Worm (Caenorhabditis elegans) whole organism, L3 larva: ENCODE measurements around the gene trx-2.
A peak's percentile ranks its signal among the peaks of the same experiment; 100 is the strongest.

ENCODE experiments used
- R02D3.7 ChIP-seq: fragments of 150-350 bp; optimal IDR thresholded peaks from 2 replicates; lab custom pipeline; 2014; ENCODE audit warnings: missing biosample characterization, missing genetic modification characterization
- ZK546.5 ChIP-seq: sonication (generic microtip); optimal IDR thresholded peaks from 2 replicates; lab custom pipeline; 2017; ENCODE audit warnings: missing biosample characterization, missing genetic modification characterization
- ama-1 ChIP-seq: fragments of 150-350 bp; optimal IDR thresholded peaks from 2 replicates; lab custom pipeline; 2018
- ceh-16 ChIP-seq: sonication (generic microtip); optimal IDR thresholded peaks from 2 replicates; lab custom pipeline; 2017; ENCODE audit warnings: missing biosample characterization, missing genetic modification characterization
- ceh-28 ChIP-seq: fragments of 150-350 bp; optimal IDR thresholded peaks from 2 replicates; lab custom pipeline; 2014; ENCODE audit warnings: missing biosample characterization, missing genetic modification reagents, missing genetic modification characterization
- ceh-82 ChIP-seq: fragments of 150-350 bp; optimal IDR thresholded peaks from 2 replicates; lab custom pipeline; 2014; ENCODE audit warnings: missing biosample characterization, missing genetic modification characterization
- ceh-9 ChIP-seq: sonication (generic microtip); optimal IDR thresholded peaks from 2 replicates; lab custom pipeline; 2018; ENCODE audit warnings: missing biosample characterization, missing genetic modification characterization
- egl-27 ChIP-seq: sonication (generic microtip); optimal IDR thresholded peaks from 4 replicates; lab custom pipeline; 2017; ENCODE audit warnings: missing biosample characterization, missing genetic modification reagents, missing genetic modification characterization
- egl-5 ChIP-seq: fragments of 150-350 bp; optimal IDR thresholded peaks from 2 replicates; lab custom pipeline; 2017; ENCODE audit warnings: missing biosample characterization, missing genetic modification reagents, missing genetic modification characterization, inconsistent platforms
- elt-1 ChIP-seq: fragments of 150-350 bp; optimal IDR thresholded peaks from 2 replicates; lab custom pipeline; 2014; ENCODE audit warnings: missing biosample characterization, missing genetic modification characterization
- elt-2 ChIP-seq: sonication (generic microtip); optimal IDR thresholded peaks from 2 replicates; lab custom pipeline; 2016; ENCODE audit warnings: missing genetic modification reagents, mild to moderate bottlenecking, missing genetic modification characterization, missing compliant biosample characterization
- elt-3 ChIP-seq, 3 experiments: fragments of 150-350 bp in 1 of 3; sonication (generic microtip) in 2 of 3; optimal IDR thresholded peaks; 2 replicates in 2 of 3; 4 replicates in 1 of 3; lab custom pipeline; 2014 to 2017; ENCODE audit warnings: missing biosample characterization in 3 of 3, missing genetic modification characterization in 3 of 3
- eor-1 ChIP-seq, 2 experiments: fragments of 150-350 bp; optimal IDR thresholded peaks; 2 replicates each; lab custom pipeline; 2014 to 2018; ENCODE audit warnings: missing biosample characterization in 2 of 2, missing genetic modification characterization in 2 of 2
- fkh-10 ChIP-seq: sonication (generic microtip); optimal IDR thresholded peaks from 2 replicates; lab custom pipeline; 2017; ENCODE audit warnings: missing biosample characterization, missing genetic modification reagents, missing genetic modification characterization
- fkh-2 ChIP-seq: fragments of 150-350 bp; optimal IDR thresholded peaks from 2 replicates; lab custom pipeline; 2014; ENCODE audit warnings: missing biosample characterization, missing genetic modification reagents, missing genetic modification characterization
- hmg-11 ChIP-seq: sonication (generic microtip); optimal IDR thresholded peaks from 2 replicates; lab custom pipeline; 2016; ENCODE audit warnings: missing genetic modification characterization, missing compliant biosample characterization
- jun-1 ChIP-seq: fragments of 150-350 bp; optimal IDR thresholded peaks from 2 replicates; lab custom pipeline; 2014; ENCODE audit warnings: missing biosample characterization, missing genetic modification reagents, missing genetic modification characterization
- lin-39 ChIP-seq: fragments of 150-350 bp; optimal IDR thresholded peaks from 2 replicates; lab custom pipeline; 2018; ENCODE audit warnings: missing biosample characterization, missing genetic modification reagents, missing genetic modification characterization
- mdl-1 ChIP-seq: fragments of 150-350 bp; optimal IDR thresholded peaks from 2 replicates; lab custom pipeline; 2014; ENCODE audit warnings: missing biosample characterization, missing genetic modification characterization
- nfya-1 ChIP-seq: sonication (generic microtip); optimal IDR thresholded peaks from 2 replicates; lab custom pipeline; 2017; ENCODE audit warnings: missing genetic modification characterization, mild to moderate bottlenecking, missing compliant biosample characterization, antibody characterized with exemption, moderate library complexity; ENCODE audit not compliant: insufficient read depth
- nhr-11 ChIP-seq: fragments of 150-350 bp; optimal IDR thresholded peaks from 2 replicates; lab custom pipeline; 2014; ENCODE audit warnings: missing biosample characterization, missing genetic modification characterization
- nhr-12 ChIP-seq: fragments of 150-350 bp; optimal IDR thresholded peaks from 2 replicates; lab custom pipeline; 2014; ENCODE audit warnings: missing biosample characterization, missing genetic modification characterization
- nhr-23 ChIP-seq: fragments of 150-350 bp; optimal IDR thresholded peaks from 2 replicates; lab custom pipeline; 2014; ENCODE audit warnings: missing biosample characterization, missing genetic modification reagents, missing genetic modification characterization
- nhr-237 ChIP-seq: fragments of 150-350 bp; optimal IDR thresholded peaks from 2 replicates; lab custom pipeline; 2014; ENCODE audit warnings: missing biosample characterization, missing genetic modification characterization
- nhr-25 ChIP-seq: sonication (generic microtip); optimal IDR thresholded peaks from 2 replicates; lab custom pipeline; 2017; ENCODE audit warnings: missing biosample characterization, missing genetic modification characterization
- nhr-28 ChIP-seq: fragments of 150-350 bp; optimal IDR thresholded peaks from 2 replicates; lab custom pipeline; 2014; ENCODE audit warnings: missing biosample characterization, missing genetic modification characterization
- nhr-67 ChIP-seq: fragments of 150-350 bp; optimal IDR thresholded peaks from 2 replicates; lab custom pipeline; 2014; ENCODE audit warnings: missing biosample characterization, missing genetic modification characterization
- nhr-76 ChIP-seq: fragments of 150-350 bp; sonication (generic microtip); optimal IDR thresholded peaks from 5 replicates; lab custom pipeline; 2014; ENCODE audit warnings: missing biosample characterization, missing genetic modification characterization
- pha-4 ChIP-seq: fragments of 150-350 bp; optimal IDR thresholded peaks from 2 replicates; lab custom pipeline; 2014; ENCODE audit warnings: missing biosample characterization, missing genetic modification reagents, missing genetic modification characterization
- pqm-1 ChIP-seq: fragments of 150-350 bp; optimal IDR thresholded peaks from 2 replicates; lab custom pipeline; 2017; ENCODE audit warnings: missing biosample characterization, missing genetic modification characterization, inconsistent platforms
- sea-2 ChIP-seq: fragments of 150-350 bp; sonication (generic microtip); optimal IDR thresholded peaks from 4 replicates; lab custom pipeline; 2014; ENCODE audit warnings: missing biosample characterization, missing genetic modification reagents, missing genetic modification characterization
- skn-1 ChIP-seq: fragments of 150-350 bp; optimal IDR thresholded peaks from 2 replicates; lab custom pipeline; 2014; ENCODE audit warnings: missing biosample characterization, missing genetic modification characterization
- snpc-4 ChIP-seq: fragments of 150-350 bp; optimal IDR thresholded peaks from 2 replicates; lab custom pipeline; 2014; ENCODE audit warnings: missing biosample characterization, missing genetic modification characterization
- tbx-2 ChIP-seq: sonication (generic microtip); optimal IDR thresholded peaks from 2 replicates; lab custom pipeline; 2016; ENCODE audit warnings: mild to moderate bottlenecking, missing genetic modification characterization, missing compliant biosample characterization
- unc-62 ChIP-seq: fragments of 150-350 bp; sonication (generic microtip); optimal IDR thresholded peaks from 4 replicates; lab custom pipeline; 2014; ENCODE audit warnings: missing biosample characterization, missing genetic modification reagents, missing genetic modification characterization
- zag-1 ChIP-seq: fragments of 150-350 bp; optimal IDR thresholded peaks from 2 replicates; lab custom pipeline; 2014; ENCODE audit warnings: missing biosample characterization, missing genetic modification characterization
- ztf-11 ChIP-seq: fragments of 150-350 bp; optimal IDR thresholded peaks from 2 replicates; lab custom pipeline; 2014; ENCODE audit warnings: missing biosample characterization, missing genetic modification characterization
- ztf-4 ChIP-seq: fragments of 150-350 bp; optimal IDR thresholded peaks from 2 replicates; lab custom pipeline; 2014; ENCODE audit warnings: missing biosample characterization, missing genetic modification characterization

trx-2 gene

DNA sequence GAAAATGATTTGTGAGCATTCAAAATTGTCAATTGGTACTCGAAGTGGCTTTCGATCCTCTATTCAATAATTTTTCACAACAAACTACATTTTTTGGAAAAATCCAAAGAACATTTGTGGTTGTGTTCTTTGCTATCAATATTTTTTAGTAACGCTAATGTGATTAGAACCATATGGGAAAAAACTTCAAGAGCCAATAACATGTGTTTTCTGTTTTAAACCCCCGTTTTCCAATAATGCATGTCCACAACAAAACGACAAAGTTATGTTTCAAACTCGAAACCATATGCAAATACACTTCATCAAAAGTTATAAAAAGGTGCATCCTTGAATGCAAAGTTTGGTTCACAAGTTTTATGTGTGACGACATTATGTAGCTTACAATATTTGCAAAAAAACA, 28.6 kb upstream of the trx-2 start:
- TF ChIP-seq eor-1 (tag; optimal IDR thresholded peaks at IDR 0.05; lab: Kevin White, UChicago) (no peak), ZK546.5 (no peak), lin-39 (no peak), tbx-2 (no peak), ztf-4 (tag; lab: Kevin White, UChicago) (no peak), nhr-237 (tag; lab: Kevin White, UChicago) (no peak), ama-1 (lab: Kevin White, UChicago) (no peak), nfya-1 (tag; lab: Kevin White, UChicago) (no peak), nhr-28 (tag; lab: Kevin White, UChicago) (no peak), sea-2 (GFP tag; lab: Kevin White, UChicago) (no peak), unc-62 (GFP tag; lab: Kevin White, UChicago) (no peak), egl-5 (tag; lab: Kevin White, UChicago) (no peak), ceh-28 (no peak), elt-1 (tag; lab: Kevin White, UChicago) (no peak), hmg-11 (tag; lab: Kevin White, UChicago) (no peak), R02D3.7 (no peak)

- TF ChIP-seq nhr-25 (tag; lab: Kevin White, UChicago), result no peak
- TF ChIP-seq ztf-11 (tag; lab: Kevin White, UChicago), result no peak
- TF ChIP-seq nhr-67, result no peak
- TF ChIP-seq nhr-76 (tag; lab: Kevin White, UChicago), result no peak
- no peak for TF ChIP-seq egl-27 (tag; lab: Kevin White, UChicago)
- no peak for TF ChIP-seq ztf-4 (tag; lab: Kevin White, UChicago)
- TF ChIP-seq eor-1 (tag; optimal IDR thresholded peaks at IDR 0.05; lab: Kevin White, UChicago), result no peak
- TF ChIP-seq pqm-1, result no peak
- TF ChIP-seq elt-2 (tag; lab: Kevin White, UChicago), result no peak
Observed at ce11 chrV:10287260-10287659, 27.2 kb upstream of the trx-2 start, which contains the start of gene B0024.3. B0024.3 (plus strand) TSS chrV:10287560.

DNA sequence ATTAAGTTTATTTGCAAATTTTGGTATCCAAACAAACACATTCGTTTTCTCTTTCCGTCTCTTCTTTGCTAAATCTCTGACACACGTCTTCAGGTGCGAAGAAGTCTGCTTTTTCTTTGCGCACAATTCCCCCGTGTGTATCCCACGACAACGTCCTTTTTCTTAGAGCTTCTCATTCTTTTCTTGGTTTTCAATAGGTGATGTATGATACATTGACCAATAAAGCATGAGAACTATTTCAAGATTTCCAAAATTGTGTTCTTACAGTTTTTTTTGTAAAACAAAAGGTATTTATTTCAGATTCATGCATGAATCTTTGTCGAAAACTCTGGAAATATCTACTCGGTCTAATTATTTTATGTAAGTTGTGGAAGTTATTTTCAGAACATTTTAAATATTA, 24.7 kb upstream of the trx-2 start, which contains the start of gene B0024.15:
Gene B0024.15 (plus strand): TSS at position 301 of the 400 bp plus-strand sequence.
- TF ChIP-seq pqm-1, result no peak
- no peak for TF ChIP-seq sea-2 (GFP tag; lab: Kevin White, UChicago)
- no peak for TF ChIP-seq nhr-28 (tag; lab: Kevin White, UChicago)
- no peak for TF ChIP-seq ceh-82 (tag; lab: Kevin White, UChicago)
- no peak for TF ChIP-seq ama-1 (lab: Kevin White, UChicago)

ce11 chrV:10291848-10292247, 22.6 kb upstream of the trx-2 start:
- no peak for TF ChIP-seq unc-62 (GFP tag; lab: Kevin White, UChicago)
- TF ChIP-seq ceh-16 (tag; lab: Kevin White, UChicago), result no peak
- TF ChIP-seq ceh-9 (tag; lab: Kevin White, UChicago), result no peak
- no peak for TF ChIP-seq snpc-4 (tag; lab: Kevin White, UChicago)
- TF ChIP-seq pqm-1, result no peak
- TF ChIP-seq skn-1 (tag; lab: Kevin White, UChicago), result no peak
- no peak for TF ChIP-seq nhr-11 (tag; lab: Kevin White, UChicago)
- TF ChIP-seq fkh-2 (tag; lab: Kevin White, UChicago), result no peak
- TF ChIP-seq ceh-82 (tag; lab: Kevin White, UChicago), result no peak
- no peak for TF ChIP-seq nhr-12 (tag; lab: Kevin White, UChicago)
- TF ChIP-seq egl-27 (tag; lab: Kevin White, UChicago), result no peak
- no peak for TF ChIP-seq ceh-28
- no peak for TF ChIP-seq jun-1
- no peak for TF ChIP-seq mdl-1
- TF ChIP-seq nhr-67, result no peak
- no peak for TF ChIP-seq lin-39
- TF ChIP-seq zag-1 (tag; lab: Kevin White, UChicago), result no peak

DNA sequence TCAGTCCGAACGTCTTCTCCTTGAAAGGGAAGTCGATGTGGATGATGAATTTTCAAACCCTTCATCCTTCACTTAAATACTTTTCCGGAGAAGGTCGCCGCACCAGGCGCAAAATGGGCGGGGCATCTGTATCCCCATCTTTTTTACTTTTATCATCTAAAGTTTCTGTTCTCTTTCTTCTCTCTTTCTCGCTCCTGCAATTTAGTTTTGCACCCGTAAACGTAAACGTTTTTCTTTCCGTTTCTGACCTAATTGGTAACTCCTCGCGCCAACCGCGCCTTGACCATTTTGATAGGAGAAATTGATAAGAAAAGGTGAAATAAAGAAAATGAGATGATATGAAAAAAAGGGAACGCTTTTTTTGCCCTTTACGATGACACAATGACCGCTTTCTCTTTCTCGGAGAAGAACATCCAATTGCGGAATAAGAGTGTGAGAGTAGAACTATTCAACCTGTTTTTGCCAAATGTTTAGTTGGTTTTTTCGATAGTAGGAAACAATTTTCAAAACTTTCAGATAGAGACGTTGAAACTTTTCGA, 21.6 kb upstream of the trx-2 start, which contains the start of gene col-149:
Gene col-149 (minus strand): TSS at position 51 of the 539 bp plus-strand sequence.
- TF ChIP-seq nhr-23 (tag; lab: Kevin White, UChicago) (peak; percentile 75), pha-4 (no peak), unc-62 (GFP tag; lab: Kevin White, UChicago) (no peak), fkh-10 (GFP tag; lab: Kevin White, UChicago) (no peak), fkh-2 (tag; lab: Kevin White, UChicago) (no peak), egl-5 (tag; lab: Kevin White, UChicago) (no peak), egl-27 (tag; lab: Kevin White, UChicago) (no peak), elt-3 (tag; optimal IDR thresholded peaks at IDR 0.05; lab: Kevin White, UChicago) (peak in 1 of 3 experiments; percentile 56), zag-1 (tag; lab: Kevin White, UChicago) (no peak)
